Worm (Caenorhabditis elegans) whole organism, midembryonic: ENCODE measurements around the gene Y53C12B.7.

Experiments used
- T22C8.4 ChIP-seq: fragments of 200-800 bp; sonication (Bioruptor generic); IDR thresholded peaks from 2 replicates; pipeline ENCODE4 v1.3.6; 2022; ENCODE audit warnings: missing genetic modification characterization, missing compliant biosample characterization
- cog-1 ChIP-seq: sonication (generic microtip); optimal IDR thresholded peaks from 2 replicates; lab custom pipeline; 2016; ENCODE audit warnings: missing genetic modification characterization, missing compliant biosample characterization
- flt-1 ChIP-seq: fragments of 200-800 bp; sonication (Bioruptor generic); IDR thresholded peaks from 2 replicates; pipeline ENCODE4 v1.3.6; 2022; ENCODE audit warnings: missing genetic modification characterization, missing compliant biosample characterization
- klf-2 ChIP-seq: fragments of 200-800 bp; sonication (Bioruptor generic); conservative IDR thresholded peaks from 2 replicates; pipeline ENCODE4 v1.3.6; 2022; ENCODE audit warnings: missing genetic modification reagents, missing genetic modification characterization, missing compliant biosample characterization
- ztf-29 ChIP-seq: fragments of 200-800 bp; sonication (Bioruptor generic); IDR thresholded peaks from 2 replicates; pipeline ENCODE4 v1.3.6; 2022; ENCODE audit warnings: missing genetic modification reagents, missing genetic modification characterization, missing compliant biosample characterization

DNA sequence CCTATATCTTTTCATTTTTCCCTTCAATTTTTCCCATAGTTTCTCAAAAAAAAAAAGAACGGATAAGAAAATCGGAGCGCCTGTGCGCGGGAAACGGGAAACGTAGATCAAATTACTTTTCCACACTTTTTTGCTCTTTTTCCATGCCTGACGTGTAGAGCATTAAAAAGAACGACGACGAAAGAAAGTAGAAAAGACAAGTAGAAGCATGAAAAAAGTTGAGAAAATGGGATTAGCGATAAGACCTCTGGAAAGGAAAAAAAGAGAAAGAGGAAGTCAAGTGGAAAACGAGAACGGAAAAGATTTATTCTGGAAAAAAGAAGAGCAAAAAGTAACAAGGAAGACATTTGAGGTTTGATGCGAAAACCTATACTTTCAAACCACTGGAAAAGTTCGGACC is 24.5 kb downstream of the Y53C12B.7 start:
- TF ChIP-seq T22C8.4, result no peak
- TF ChIP-seq ztf-29 (GFP tag; lab: Robert Waterston, UW), result no peak
- no peak for TF ChIP-seq cog-1
- no peak for TF ChIP-seq klf-2 (GFP tag; lab: Robert Waterston, UW)
- no peak for TF ChIP-seq flt-1 (GFP tag; lab: Robert Waterston, UW)
